Worm (Caenorhabditis elegans): ENCODE measurements around the gene nhr-235.
"Not testable (repeated sequence)": the region's sequence is repeated elsewhere in the genome, so short reads cannot be mapped to it uniquely, and the experiment has no call there.

DNA sequence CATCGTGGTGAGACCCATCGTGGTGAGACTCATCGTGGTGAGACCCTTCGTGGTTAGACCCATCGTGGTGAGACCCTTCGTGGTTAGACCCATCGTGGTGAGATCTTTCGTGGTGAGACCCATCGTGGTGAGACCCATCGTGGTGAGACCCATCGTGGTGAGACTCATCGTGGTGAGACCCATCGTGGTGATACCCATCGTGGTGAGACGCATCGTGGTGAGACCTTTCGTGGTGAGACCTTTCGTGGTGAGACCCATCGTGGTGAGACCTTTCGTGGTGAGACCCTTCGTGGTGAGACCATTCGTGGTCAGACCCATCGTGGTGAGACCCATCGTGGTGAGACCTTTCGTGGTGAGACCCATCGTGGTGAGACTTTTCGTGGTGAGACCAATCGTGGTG lies 10.7 kb downstream of the nhr-235 start:
- TF ChIP-seq egl-27 (tag; optimal IDR thresholded peaks at IDR 0.05); lir-3 (tag; optimal IDR thresholded peaks at IDR 0.05); nhr-6 (tag; optimal IDR thresholded peaks at IDR 0.05); mdl-1 (tag; optimal IDR thresholded peaks at IDR 0.05); zag-1 (tag; optimal IDR thresholded peaks at IDR 0.05); lin-1 (GFP tag; IDR thresholded peaks at IDR 0.05); nhr-111 (GFP tag; optimal IDR thresholded peaks at IDR 0.05); mxl-3 (GFP tag; optimal IDR thresholded peaks at IDR 0.05); fos-1 (tag; optimal IDR thresholded peaks at IDR 0.05); unc-39 (tag; optimal IDR thresholded peaks at IDR 0.05); lin-13 (GFP tag; optimal IDR thresholded peaks at IDR 0.05); zip-2 (tag; optimal IDR thresholded peaks at IDR 0.05); mep-1 (tag; optimal IDR thresholded peaks at IDR 0.05): not testable (repeated sequence)

Measured in whole organism, L4 larva.